Worm (Caenorhabditis elegans): ENCODE measurements around the gene bath-46.

The bath-46 gene

ce11 chrII:1601507-1601906, 3.8 kb downstream of the bath-46 start, which contains the start of gene bath-47:
bath-47 (plus strand) TSS chrII:1601811.
- TF ChIP-seq unc-39 (tag; optimal IDR thresholded peaks at IDR 0.05): no peak
- TF ChIP-seq mml-1 (tag; optimal IDR thresholded peaks at IDR 0.05): no peak
- TF ChIP-seq pqm-1 (tag; optimal IDR thresholded peaks at IDR 0.05): peak; percentile 36
- TF ChIP-seq elt-2 (tag; optimal IDR thresholded peaks at IDR 0.05): peak; percentile 59

- TF ChIP-seq eor-1 (tag; optimal IDR thresholded peaks at IDR 0.05) (no peak), elt-3 (tag; optimal IDR thresholded peaks at IDR 0.05) (no peak), egl-5 (tag; optimal IDR thresholded peaks at IDR 0.05) (no peak), unc-39 (tag; optimal IDR thresholded peaks at IDR 0.05) (no peak), ceh-16 (tag; optimal IDR thresholded peaks at IDR 0.05) (no peak), daf-12 (tag; optimal IDR thresholded peaks at IDR 0.05) (no peak), pqm-1 (tag; optimal IDR thresholded peaks at IDR 0.05) (no peak), fkh-10 (GFP tag; optimal IDR thresholded peaks at IDR 0.05) (no peak), mdl-1 (tag; optimal IDR thresholded peaks at IDR 0.05) (no peak), nhr-237 (tag; optimal IDR thresholded peaks at IDR 0.05) (no peak), sea-2 (GFP tag; optimal IDR thresholded peaks at IDR 0.05) (no peak), unc-62 (GFP tag; optimal IDR thresholded peaks at IDR 0.05) (no peak), nhr-28 (tag; optimal IDR thresholded peaks at IDR 0.05) (no peak), egl-27 (tag; optimal IDR thresholded peaks at IDR 0.05) (no peak), aly-2 (tag; optimal IDR thresholded peaks at IDR 0.05) (no peak), nfya-1 (tag; optimal IDR thresholded peaks at IDR 0.05; ENCODE audit: insufficient read depth) (no peak)
Measured at ce11 chrII:1603049-1603448, 5.3 kb downstream of the bath-46 start.

ce11 chrII:1605010-1605409, 7.3 kb downstream of the bath-46 start:
- TF ChIP-seq fos-1 (tag; optimal IDR thresholded peaks at IDR 0.05) (no peak), nhr-76 (tag; optimal IDR thresholded peaks at IDR 0.05) (no peak), daf-12 (tag; optimal IDR thresholded peaks at IDR 0.05) (no peak)

- TF ChIP-seq fkh-10 (GFP tag; optimal IDR thresholded peaks at IDR 0.05) (no peak), egl-27 (tag; optimal IDR thresholded peaks at IDR 0.05) (no peak), sea-2 (GFP tag; optimal IDR thresholded peaks at IDR 0.05) (no peak), elt-1 (tag; optimal IDR thresholded peaks at IDR 0.05) (no peak), ztf-4 (tag; optimal IDR thresholded peaks at IDR 0.05) (no peak), elt-3 (tag; optimal IDR thresholded peaks at IDR 0.05) (no peak), ZK546.5 (tag; optimal IDR thresholded peaks at IDR 0.05) (no peak), nhr-12 (tag; optimal IDR thresholded peaks at IDR 0.05) (no peak), nhr-43 (tag; optimal IDR thresholded peaks at IDR 0.05; ENCODE audit: poor library complexity, severe bottlenecking) (no peak), lin-15B (tag; optimal IDR thresholded peaks at IDR 0.05) (no peak), ceh-28 (tag; optimal IDR thresholded peaks at IDR 0.05) (no peak), jun-1 (tag; optimal IDR thresholded peaks at IDR 0.05) (no peak), mml-1 (tag; optimal IDR thresholded peaks at IDR 0.05) (no peak), nhr-67 (tag; optimal IDR thresholded peaks at IDR 0.05) (no peak)
Measured at ce11 chrII:1606079-1606478, 8.4 kb downstream of the bath-46 start, which contains the start of gene bath-33. bath-33 (minus strand) TSS chrII:1606179.

ce11 chrII:1607575-1607974, 9.9 kb downstream of the bath-46 start:
- TF ChIP-seq pqm-1 (tag; optimal IDR thresholded peaks at IDR 0.05): peak; percentile 19
- TF ChIP-seq pha-4 (tag; optimal IDR thresholded peaks at IDR 0.05): peak; percentile 67
- no peak for TF ChIP-seq sea-2 (GFP tag; optimal IDR thresholded peaks at IDR 0.05)
- no peak for TF ChIP-seq elt-3 (tag; optimal IDR thresholded peaks at IDR 0.05)
- peak; percentile 82 for TF ChIP-seq elt-2 (tag; optimal IDR thresholded peaks at IDR 0.05)
- TF ChIP-seq daf-12 (tag; optimal IDR thresholded peaks at IDR 0.05): no peak

ce11 chrII:1608915-1609314, 11.2 kb downstream of the bath-46 start:
- TF ChIP-seq skn-1 (tag; optimal IDR thresholded peaks at IDR 0.05) (no peak), nhr-77 (tag; optimal IDR thresholded peaks at IDR 0.05) (no peak), mml-1 (tag; optimal IDR thresholded peaks at IDR 0.05) (no peak), pha-4 (tag; optimal IDR thresholded peaks at IDR 0.05) (peak; percentile 34), jun-1 (tag; optimal IDR thresholded peaks at IDR 0.05) (peak; percentile 6), pqm-1 (tag; optimal IDR thresholded peaks at IDR 0.05) (peak; percentile 14), elt-2 (tag; optimal IDR thresholded peaks at IDR 0.05) (peak; percentile 88), ceh-82 (tag; optimal IDR thresholded peaks at IDR 0.05) (no peak), fkh-10 (GFP tag; optimal IDR thresholded peaks at IDR 0.05) (no peak)
